Worm (Caenorhabditis elegans) whole organism, mixed stage, embryonic: ENCODE measurements around the gene C33D3.4.

Experiments used
- elt-3 ChIP-seq: fragments of 150-350 bp; optimal IDR thresholded peaks from 2 replicates; lab custom pipeline; 2014; ENCODE audit warnings: missing biosample characterization, missing genetic modification characterization
- flh-1 ChIP-seq: fragments of 200-800 bp; sonication (Bioruptor generic); optimal IDR thresholded peaks from 2 replicates; lab custom pipeline; 2018; ENCODE audit warnings: mild to moderate bottlenecking, missing genetic modification characterization, moderate library complexity, missing compliant biosample characterization
- lin-13 ChIP-seq: fragments of 150-350 bp; optimal IDR thresholded peaks from 2 replicates; lab custom pipeline; 2014; ENCODE audit warnings: missing biosample characterization, missing genetic modification characterization
- lsy-2 ChIP-seq: fragments of 150-350 bp; optimal IDR thresholded peaks from 2 replicates; lab custom pipeline; 2014; ENCODE audit warnings: missing biosample characterization, missing genetic modification characterization
- mls-2 ChIP-seq: sonication (generic microtip); optimal IDR thresholded peaks from 2 replicates; lab custom pipeline; 2016; ENCODE audit warnings: mild to moderate bottlenecking, missing genetic modification characterization, moderate library complexity, missing compliant biosample characterization
- nhr-76 ChIP-seq: sonication (generic microtip); optimal IDR thresholded peaks from 2 replicates; lab custom pipeline; 2017; ENCODE audit warnings: missing biosample characterization, missing genetic modification characterization
- tbx-8 ChIP-seq: fragments of 200-800 bp; sonication (Bioruptor generic); optimal IDR thresholded peaks from 2 replicates; lab custom pipeline; 2018; ENCODE audit warnings: mild to moderate bottlenecking, missing genetic modification characterization, moderate library complexity, missing compliant biosample characterization
- unc-39 ChIP-seq: fragments of 150-350 bp; optimal IDR thresholded peaks from 2 replicates; lab custom pipeline; 2014; ENCODE audit warnings: missing biosample characterization, missing genetic modification characterization
- unc-62 ChIP-seq: fragments of 150-350 bp; optimal IDR thresholded peaks from 2 replicates; lab custom pipeline; 2014; ENCODE audit warnings: missing biosample characterization, missing genetic modification reagents, missing genetic modification characterization
- ztf-11 ChIP-seq: fragments of 150-350 bp; optimal IDR thresholded peaks from 2 replicates; lab custom pipeline; 2014; ENCODE audit warnings: missing biosample characterization, missing genetic modification characterization

ce11 chrX:10491875-10492523, 3.1 kb downstream of the C33D3.4 start:
- TF ChIP-seq flh-1 (GFP tag; lab: Kevin White, UChicago) (no peak), unc-62 (no peak), nhr-76 (tag; lab: Kevin White, UChicago) (no peak), lsy-2 (tag; lab: Kevin White, UChicago) (no peak), ztf-11 (tag; lab: Kevin White, UChicago) (no peak), tbx-8 (GFP tag; lab: Kevin White, UChicago) (no peak), elt-3 (tag; lab: Kevin White, UChicago) (no peak), lin-13 (tag; lab: Kevin White, UChicago) (no peak), unc-39 (no peak), mls-2 (tag; lab: Kevin White, UChicago) (no peak)
